Fruit fly (Drosophila melanogaster) Kc167 (cell line): ENCODE measurements around the gene CG3281.
"Not testable (repeated sequence)": the region's sequence is repeated elsewhere in the genome, so short reads cannot be mapped to it uniquely, and the experiment has no call there.

Experiments used
- Myc ChIP-seq: fragments of >200 bp; optimal IDR thresholded peaks from 2 replicates; lab custom pipeline; 2017; ENCODE audit warnings: missing external identifiers
- Sin3A ChIP-seq: fragments of >200 bp; optimal IDR thresholded peaks from 2 replicates; lab custom pipeline; 2018; ENCODE audit warnings: missing external identifiers
- h ChIP-seq: fragments of >200 bp; optimal IDR thresholded peaks from 3 replicates; lab custom pipeline; 2018; ENCODE audit warnings: missing external identifiers
- insv ChIP-seq: fragments of >200 bp; optimal IDR thresholded peaks from 3 replicates; lab custom pipeline; 2018; ENCODE audit warnings: missing external identifiers
- psq ChIP-seq: fragments of >200 bp; optimal IDR thresholded peaks from 2 replicates; lab custom pipeline; 2017; ENCODE audit warnings: missing external identifiers
- ttk ChIP-seq: sonication (Bioruptor generic); optimal IDR thresholded peaks from 2 replicates; lab custom pipeline; 2017; ENCODE audit warnings: missing external identifiers

CG3281 gene

dm6 chr3R:11967262-11968029 lies 4.8 kb upstream of the CG3281 start, which contains the start of the genes CG12213 and GC1:
Gene CG12213, minus strand, starts transcription at chr3R:11967691.
Gene GC1, plus strand, starts transcription at chr3R:11967708.
- TF ChIP-seq h (lab: Kevin White, UChicago): no peak
- TF ChIP-seq insv (lab: Kevin White, UChicago): no peak
- TF ChIP-seq ttk (lab: Kevin White, UChicago): no peak
- no peak for TF ChIP-seq Myc (lab: Kevin White, UChicago)
- TF ChIP-seq Sin3A: no peak
- TF ChIP-seq psq (lab: Kevin White, UChicago): no peak

dm6 chr3R:11964000-11964399 lies 1.4 kb upstream of the CG3281 start:
- no peak for TF ChIP-seq h (lab: Kevin White, UChicago)
- no peak for TF ChIP-seq Sin3A
- no peak for TF ChIP-seq ttk (lab: Kevin White, UChicago)
- TF ChIP-seq Myc (lab: Kevin White, UChicago): no peak
- no peak for TF ChIP-seq insv (lab: Kevin White, UChicago)
- TF ChIP-seq psq (lab: Kevin White, UChicago): no peak

dm6 chr3R:11958235-11958634 lies 4.4 kb downstream of the CG3281 start, which contains the start of gene Hsp70Ab:
Gene Hsp70Ab, plus strand, starts transcription at chr3R:11958535.
- TF ChIP-seq Myc (lab: Kevin White, UChicago); Sin3A; psq (lab: Kevin White, UChicago): not testable (repeated sequence)

- TF ChIP-seq h (lab: Kevin White, UChicago): no peak
- TF ChIP-seq insv (lab: Kevin White, UChicago): no peak
- no peak for TF ChIP-seq psq (lab: Kevin White, UChicago)
- TF ChIP-seq ttk (lab: Kevin White, UChicago): no peak
Measured at dm6 chr3R:11957388-11957787, 5.2 kb downstream of the CG3281 start.

dm6 chr3R:11956444-11956843 lies 6.2 kb downstream of the CG3281 start, which contains the start of gene Hsp70Aa:
Gene Hsp70Aa, minus strand, starts transcription at chr3R:11956544.
- TF ChIP-seq psq (lab: Kevin White, UChicago); Sin3A; Myc (lab: Kevin White, UChicago): not testable (repeated sequence)

dm6 chr3R:11949387-11950029 lies 13.1 kb downstream of the CG3281 start, which contains the start of gene CG31211:
Gene CG31211, plus strand, starts transcription at chr3R:11949680.
- no peak for TF ChIP-seq Sin3A
- TF ChIP-seq h (lab: Kevin White, UChicago): no peak
- TF ChIP-seq insv (lab: Kevin White, UChicago): no peak
- TF ChIP-seq Myc (lab: Kevin White, UChicago): no peak
- no peak for TF ChIP-seq ttk (lab: Kevin White, UChicago)
- no peak for TF ChIP-seq psq (lab: Kevin White, UChicago)

dm6 chr3R:11948903-11949358 lies 13.7 kb downstream of the CG3281 start, which contains the start of gene Cad87A:
Gene Cad87A, minus strand, starts transcription at chr3R:11949129.
- TF ChIP-seq insv (lab: Kevin White, UChicago) (no peak), h (lab: Kevin White, UChicago) (no peak), psq (lab: Kevin White, UChicago) (no peak), ttk (lab: Kevin White, UChicago) (no peak), Myc (lab: Kevin White, UChicago) (no peak), Sin3A (no peak)

- TF ChIP-seq Sin3A (no peak), h (lab: Kevin White, UChicago) (no peak), psq (lab: Kevin White, UChicago) (no peak), insv (lab: Kevin White, UChicago) (no peak), ttk (lab: Kevin White, UChicago) (no peak), Myc (lab: Kevin White, UChicago) (no peak)
Measured at dm6 chr3R:11947959-11948358, 14.6 kb downstream of the CG3281 start.

- TF ChIP-seq insv (lab: Kevin White, UChicago): no peak
- TF ChIP-seq Sin3A: no peak
- no peak for TF ChIP-seq Myc (lab: Kevin White, UChicago)
- TF ChIP-seq psq (lab: Kevin White, UChicago): no peak
- no peak for TF ChIP-seq h (lab: Kevin White, UChicago)
- TF ChIP-seq ttk (lab: Kevin White, UChicago): no peak
Measured at dm6 chr3R:11947079-11947869, 15.3 kb downstream of the CG3281 start.

- TF ChIP-seq ttk (lab: Kevin White, UChicago) (no peak), Myc (lab: Kevin White, UChicago) (no peak), psq (lab: Kevin White, UChicago) (no peak), Sin3A (no peak), insv (lab: Kevin White, UChicago) (no peak), h (lab: Kevin White, UChicago) (no peak)
Measured at dm6 chr3R:11945450-11946317, 16.9 kb downstream of the CG3281 start.
